Fruit fly (Drosophila melanogaster) whole organism, embryonic: ENCODE measurements around the gene CG32052.

Experiments
- ATbp ChIP-seq: fragments of 200-800 bp; sonication (Bioruptor generic); optimal IDR thresholded peaks from 2 replicates; lab custom pipeline; 2017; ENCODE audit warnings: missing biosample characterization, mild to moderate bottlenecking, missing genetic modification characterization, missing genetic modification reagents
- Adf1 ChIP-seq: fragments of 200-800 bp; sonication (Bioruptor generic); IDR thresholded peaks from 2 replicates; pipeline ENCODE4 v1.3.6; 2022; ENCODE audit warnings: missing biosample characterization, missing genetic modification characterization
- BEAF-32 ChIP-seq: fragments of 200-800 bp; sonication (Bioruptor generic); optimal IDR thresholded peaks from 3 replicates; lab custom pipeline; 2017; ENCODE audit warnings: missing biosample characterization, missing genetic modification characterization, mild to moderate bottlenecking, moderate library complexity, missing genetic modification reagents
- BtbVII ChIP-seq: fragments of 200-800 bp; sonication (Bioruptor generic); optimal IDR thresholded peaks from 3 replicates; lab custom pipeline; 2017; ENCODE audit warnings: missing biosample characterization, mild to moderate bottlenecking, missing genetic modification characterization
- Bteb2 ChIP-seq: fragments of 200-800 bp; sonication (Bioruptor generic); optimal IDR thresholded peaks from 2 replicates; lab custom pipeline; 2016; ENCODE audit warnings: missing biosample characterization, missing genetic modification characterization
- CG10462 ChIP-seq: fragments of 200-800 bp; sonication (Bioruptor generic); optimal IDR thresholded peaks from 2 replicates; lab custom pipeline; 2016; ENCODE audit warnings: missing biosample characterization, missing genetic modification characterization
- CG11398 ChIP-seq: fragments of 200-800 bp; sonication (Bioruptor generic); optimal IDR thresholded peaks from 2 replicates; lab custom pipeline; 2016; ENCODE audit warnings: missing biosample characterization, missing genetic modification characterization
- CG13424 ChIP-seq: fragments of 200-800 bp; sonication (Bioruptor generic); optimal IDR thresholded peaks from 2 replicates; lab custom pipeline; 2019; ENCODE audit warnings: missing biosample characterization, mild to moderate bottlenecking, missing genetic modification characterization, moderate library complexity
- CG15073 ChIP-seq: fragments of 200-800 bp; sonication (Bioruptor generic); optimal IDR thresholded peaks from 2 replicates; lab custom pipeline; 2016; ENCODE audit warnings: missing biosample characterization, missing genetic modification characterization
- CG1529 ChIP-seq: fragments of 200-800 bp; sonication (Bioruptor generic); optimal IDR thresholded peaks from 3 replicates; lab custom pipeline; 2018; ENCODE audit warnings: missing biosample characterization, missing genetic modification characterization
- CG1602 ChIP-seq: fragments of 200-800 bp; sonication (Bioruptor generic); optimal IDR thresholded peaks from 3 replicates; lab custom pipeline; 2016; ENCODE audit warnings: missing biosample characterization, missing genetic modification characterization
- CG16779 ChIP-seq: fragments of 200-800 bp; sonication (Bioruptor generic); IDR thresholded peaks from 2 replicates; pipeline ENCODE4 v1.3.6; 2022; ENCODE audit warnings: missing biosample characterization, missing genetic modification characterization
- CG16815 ChIP-seq: fragments of 200-800 bp; sonication (Bioruptor generic); optimal IDR thresholded peaks from 3 replicates; lab custom pipeline; 2017; ENCODE audit warnings: missing biosample characterization, mild to moderate bottlenecking, missing genetic modification characterization
- CG17385 ChIP-seq: fragments of 200-800 bp; sonication (Bioruptor generic); optimal IDR thresholded peaks from 3 replicates; lab custom pipeline; 2018; ENCODE audit warnings: missing biosample characterization, mild to moderate bottlenecking, missing genetic modification characterization
- CG2202 ChIP-seq: fragments of 200-800 bp; sonication (Bioruptor generic); optimal IDR thresholded peaks from 2 replicates; lab custom pipeline; 2018; ENCODE audit warnings: missing biosample characterization, mild to moderate bottlenecking, missing genetic modification characterization
- CG31224 ChIP-seq: fragments of 200-800 bp; sonication (Bioruptor generic); IDR thresholded peaks from 2 replicates; pipeline ENCODE4 v1.3.6; 2022; ENCODE audit warnings: missing biosample characterization, missing genetic modification characterization
- CG33557 ChIP-seq: fragments of 200-800 bp; sonication (Bioruptor generic); optimal IDR thresholded peaks from 2 replicates; lab custom pipeline; 2019; ENCODE audit warnings: missing biosample characterization, mild to moderate bottlenecking, missing genetic modification characterization, moderate library complexity
- CG4424 ChIP-seq: fragments of 200-800 bp; sonication (Bioruptor generic); optimal IDR thresholded peaks from 3 replicates; lab custom pipeline; 2016; ENCODE audit warnings: missing biosample characterization, missing genetic modification characterization
- CG7372 ChIP-seq: fragments of 200-800 bp; sonication (Bioruptor generic); IDR thresholded peaks from 2 replicates; pipeline ENCODE4 v1.3.6; 2022; ENCODE audit warnings: missing biosample characterization, missing genetic modification characterization
- CG7928 ChIP-seq: fragments of 200-800 bp; sonication (Bioruptor generic); optimal IDR thresholded peaks from 2 replicates; lab custom pipeline; 2017; ENCODE audit warnings: missing biosample characterization, mild to moderate bottlenecking, missing genetic modification characterization
- Dad ChIP-seq: fragments of 200-800 bp; sonication (Bioruptor generic); optimal IDR thresholded peaks from 3 replicates; lab custom pipeline; 2016; ENCODE audit warnings: missing biosample characterization, missing genetic modification characterization
- Dbx ChIP-seq: fragments of 200-800 bp; sonication (Bioruptor generic); IDR thresholded peaks from 3 replicates; pipeline ENCODE4 v1.3.6; 2022; ENCODE audit warnings: missing biosample characterization, missing genetic modification characterization
- Dip2 ChIP-seq: fragments of 200-800 bp; sonication (Bioruptor generic); IDR thresholded peaks from 2 replicates; pipeline ENCODE4 v1.3.6; 2022; ENCODE audit warnings: missing biosample characterization, missing genetic modification characterization
- Gug ChIP-seq: fragments of 200-800 bp; sonication (Bioruptor generic); IDR thresholded peaks from 4 replicates; pipeline ENCODE4 v1.3.6; 2022; ENCODE audit warnings: missing biosample characterization, missing genetic modification characterization
- HLH4C ChIP-seq: fragments of 200-800 bp; sonication (Bioruptor generic); IDR thresholded peaks from 3 replicates; pipeline ENCODE4 v1.3.6; 2022; ENCODE audit warnings: missing biosample characterization, missing genetic modification characterization; ENCODE audit not compliant: partially characterized antibody
- HLH54F ChIP-seq: fragments of 200-800 bp; sonication (Bioruptor generic); optimal IDR thresholded peaks from 3 replicates; lab custom pipeline; 2016; ENCODE audit warnings: missing biosample characterization, missing genetic modification characterization
- Hand ChIP-seq: fragments of 200-800 bp; sonication (Bioruptor generic); optimal IDR thresholded peaks from 2 replicates; lab custom pipeline; 2017; ENCODE audit warnings: mild to moderate bottlenecking, missing biosample characterization, missing genetic modification reagents, missing genetic modification characterization
- MTF-1 ChIP-seq: fragments of 200-800 bp; sonication (Bioruptor generic); optimal IDR thresholded peaks from 2 replicates; lab custom pipeline; 2018; ENCODE audit warnings: missing biosample characterization, mild to moderate bottlenecking, missing genetic modification characterization, borderline replicate concordance
- Opbp ChIP-seq: fragments of 200-800 bp; sonication (Bioruptor generic); IDR thresholded peaks from 3 replicates; pipeline ENCODE4 v1.3.6; 2022; ENCODE audit warnings: missing biosample characterization, missing genetic modification characterization; ENCODE audit not compliant: partially characterized antibody
- Rx ChIP-seq: fragments of 200-800 bp; sonication (Bioruptor generic); IDR thresholded peaks from 2 replicates; pipeline ENCODE4 v1.3.6; 2022; ENCODE audit warnings: missing biosample characterization, missing genetic modification characterization
- Vsx1 ChIP-seq: fragments of 200-800 bp; sonication (Bioruptor generic); optimal IDR thresholded peaks from 2 replicates; lab custom pipeline; 2017; ENCODE audit warnings: missing biosample characterization, mild to moderate bottlenecking, missing genetic modification characterization, missing genetic modification reagents
- aop ChIP-seq: fragments of 200-800 bp; sonication (Bioruptor generic); IDR thresholded peaks from 2 replicates; pipeline ENCODE4 v1.3.6; 2022; ENCODE audit warnings: missing biosample characterization, missing genetic modification characterization
- ato ChIP-seq: fragments of 200-800 bp; sonication (Bioruptor generic); IDR thresholded peaks from 2 replicates; pipeline ENCODE4 v1.3.6; 2022; ENCODE audit warnings: missing biosample characterization, missing genetic modification characterization; ENCODE audit not compliant: partially characterized antibody
- caup ChIP-seq: fragments of 200-800 bp; sonication (Bioruptor generic); optimal IDR thresholded peaks from 3 replicates; lab custom pipeline; 2017; ENCODE audit warnings: missing biosample characterization, mild to moderate bottlenecking, missing genetic modification characterization, moderate library complexity; ENCODE audit not compliant: severe bottlenecking
- crc ChIP-seq: fragments of 200-800 bp; sonication (Bioruptor generic); optimal IDR thresholded peaks from 2 replicates; lab custom pipeline; 2016; ENCODE audit warnings: missing biosample characterization, missing genetic modification characterization
- dm ChIP-seq: fragments of 200-800 bp; sonication (Bioruptor generic); optimal IDR thresholded peaks from 3 replicates; lab custom pipeline; 2016; ENCODE audit warnings: missing biosample characterization, missing genetic modification characterization
- gsb ChIP-seq: fragments of 200-800 bp; sonication (Bioruptor generic); IDR thresholded peaks from 2 replicates; pipeline ENCODE4 v1.3.6; 2022; ENCODE audit warnings: missing biosample characterization, missing genetic modification characterization
- lbe ChIP-seq: fragments of 200-800 bp; sonication (Bioruptor generic); optimal IDR thresholded peaks from 2 replicates; lab custom pipeline; 2016; ENCODE audit warnings: missing biosample characterization, mild to moderate bottlenecking, missing genetic modification characterization
- lov ChIP-seq, 2 experiments: fragments of 200-800 bp in 1 of 2; fragments of >200 bp in 1 of 2; sonication (Bioruptor generic) in 1 of 2; IDR thresholded peaks in 1 of 2; optimal IDR thresholded peaks in 1 of 2; 2 replicates in 1 of 2; 3 replicates in 1 of 2; pipeline versions ENCODE4 v1.3.6 to Lab custom; 2017 to 2022; ENCODE audit warnings: missing biosample characterization in 1 of 2, missing genetic modification characterization in 1 of 2
- luna ChIP-seq: fragments of 200-800 bp; sonication (Bioruptor generic); optimal IDR thresholded peaks from 2 replicates; lab custom pipeline; 2016; ENCODE audit warnings: missing biosample characterization, missing genetic modification characterization
- onecut ChIP-seq: fragments of 200-800 bp; sonication (Bioruptor generic); IDR thresholded peaks from 2 replicates; pipeline ENCODE4 v1.3.6; 2022; ENCODE audit warnings: missing biosample characterization, missing genetic modification characterization
- pnt ChIP-seq: fragments of 200-800 bp; sonication (Bioruptor generic); optimal IDR thresholded peaks from 3 replicates; lab custom pipeline; 2016; ENCODE audit warnings: missing biosample characterization, missing genetic modification characterization
- row ChIP-seq: fragments of 200-800 bp; sonication (Bioruptor generic); IDR thresholded peaks from 3 replicates; pipeline ENCODE4 v1.3.6; 2022; ENCODE audit warnings: missing biosample characterization, missing genetic modification characterization
- seq ChIP-seq: fragments of 200-800 bp; sonication (Bioruptor generic); IDR thresholded peaks from 2 replicates; pipeline ENCODE4 v1.3.6; 2022; ENCODE audit warnings: missing biosample characterization, missing genetic modification characterization
- slp2 ChIP-seq: fragments of 200-800 bp; sonication (Bioruptor generic); optimal IDR thresholded peaks from 2 replicates; lab custom pipeline; 2016; ENCODE audit warnings: missing biosample characterization, missing genetic modification characterization
- so ChIP-seq: fragments of 200-800 bp; sonication (Bioruptor generic); IDR thresholded peaks from 3 replicates; pipeline ENCODE4 v1.3.6; 2022; ENCODE audit warnings: missing biosample characterization, missing genetic modification characterization
- stc ChIP-seq: fragments of 200-800 bp; sonication (Bioruptor generic); IDR thresholded peaks from 2 replicates; pipeline ENCODE4 v1.3.6; 2022; ENCODE audit warnings: missing biosample characterization, missing genetic modification characterization
- tgo ChIP-seq: fragments of 200-800 bp; sonication (Bioruptor generic); IDR thresholded peaks from 3 replicates; pipeline ENCODE4 v1.3.6; 2022; ENCODE audit warnings: missing biosample characterization, missing genetic modification characterization
- vfl ChIP-seq: fragments of 200-800 bp; sonication (Bioruptor generic); optimal IDR thresholded peaks from 2 replicates; lab custom pipeline; 2016; ENCODE audit warnings: missing biosample characterization, missing genetic modification characterization

The CG32052 gene

dm6 chr3L:9855784-9856426, 69.1 kb downstream of the CG32052 start (continued):
- TF ChIP-seq BtbVII (GFP tag; lab: Kevin White, UChicago) (peak; percentile 93), caup (GFP tag; lab: Kevin White, UChicago) (peak; percentile 92), lov (optimal IDR thresholded peaks at IDR 0.05; lab: Kevin White, UChicago) (no peak), lov (GFP tag; IDR thresholded peaks at IDR 0.05; lab: Robert Waterston, UW) (peak; percentile 98), CG7372 (peak; percentile 94), CG15073 (GFP tag; lab: Kevin White, UChicago) (peak; percentile 85), aop (GFP tag; lab: Robert Waterston, UW) (peak; percentile 96), ATbp (GFP tag; lab: Kevin White, UChicago) (peak; percentile 98), row (peak; percentile 98), Dip2 (peak; percentile 65), CG17385 (GFP tag; lab: Kevin White, UChicago) (peak; percentile 90), luna (GFP tag; lab: Kevin White, UChicago) (peak; percentile 33), so (peak; percentile 97), stc (peak; percentile 97), BEAF-32 (GFP tag; lab: Kevin White, UChicago) (no peak), CG31224 (GFP tag; lab: Robert Waterston, UW) (peak; percentile 89), CG33557 (GFP tag; lab: Kevin White, UChicago) (peak; percentile 98), CG11398 (GFP tag; lab: Kevin White, UChicago) (peak; percentile 96), MTF-1 (GFP tag; lab: Kevin White, UChicago) (peak; percentile 96), Gug (GFP tag; lab: Robert Waterston, UW) (peak; percentile 98), HLH54F (GFP tag; lab: Kevin White, UChicago) (peak; percentile 96), CG16779 (GFP tag; lab: Robert Waterston, UW) (peak; percentile 93), Bteb2 (GFP tag; lab: Kevin White, UChicago) (peak; percentile 93), gsb (GFP tag; lab: Robert Waterston, UW) (peak; percentile 88), CG1602 (peak; percentile 97), CG1529 (GFP tag; lab: Kevin White, UChicago) (peak; percentile 98), HLH4C (no peak), Vsx1 (GFP tag; lab: Kevin White, UChicago) (peak; percentile 91), vfl (GFP tag; lab: Kevin White, UChicago) (peak; percentile 89), pnt (GFP tag; lab: Kevin White, UChicago) (peak; percentile 98), Dbx (GFP tag; lab: Robert Waterston, UW) (peak; percentile 81), crc (GFP tag; lab: Kevin White, UChicago) (peak; percentile 93), seq (peak; percentile 95), Opbp (no peak), CG16815 (GFP tag; lab: Kevin White, UChicago) (peak; percentile 98), Rx (GFP tag; lab: Robert Waterston, UW) (peak; percentile 96), CG7928 (GFP tag; lab: Kevin White, UChicago) (peak; percentile 71), CG2202 (peak; percentile 97), slp2 (GFP tag; lab: Kevin White, UChicago) (peak; percentile 96), ato (GFP tag; lab: Robert Waterston, UW) (no peak), Adf1 (peak; percentile 62), dm (GFP tag; lab: Kevin White, UChicago) (peak; percentile 93), CG13424 (tag; lab: Kevin White, UChicago) (peak; percentile 95), Dad (GFP tag; lab: Kevin White, UChicago) (peak; percentile 97), CG10462 (peak; percentile 96), tgo (GFP tag; lab: Robert Waterston, UW) (peak; percentile 95), Hand (GFP tag; lab: Kevin White, UChicago) (peak; percentile 79), lbe (GFP tag; lab: Kevin White, UChicago) (peak; percentile 81), onecut (GFP tag; lab: Robert Waterston, UW) (peak; percentile 94), CG4424 (GFP tag; lab: Kevin White, UChicago) (peak; percentile 99)
